Fruit fly (Drosophila melanogaster): ENCODE data around the gene CG31698.

The CG31698 gene

dm6 chr2L:3172745-3173271 lies 832 bp downstream of the CG31698 start:
- TF ChIP-seq CG32121 (GFP tag; IDR thresholded peaks at IDR 0.05) (peak; percentile 21; the same call in 1 of the 2 replicates), D1 (tag; optimal IDR thresholded peaks at IDR 0.05) (no peak), Pif1A (GFP tag; optimal IDR thresholded peaks at IDR 0.05) (peak; percentile 35), CG9948 (tag; optimal IDR thresholded peaks at IDR 0.05) (no peak), CG12605 (GFP tag; IDR thresholded peaks at IDR 0.05) (peak; percentile 49; the same call in 1 of the 2 replicates), EcR (GFP tag; optimal IDR thresholded peaks at IDR 0.05) (no peak), CG8159 (tag; optimal IDR thresholded peaks at IDR 0.05) (peak; percentile 31), Ets98B (GFP tag; IDR thresholded peaks at IDR 0.05) (peak; percentile 47; the same call in 1 of the 2 replicates), Pif1B (GFP tag; optimal IDR thresholded peaks at IDR 0.05) (peak; percentile 52), CG34367 (tag; optimal IDR thresholded peaks at IDR 0.05) (no peak), fd96Ca (GFP tag; IDR thresholded peaks at IDR 0.05) (peak; percentile 45; the same call in 1 of the 3 replicates), CG4496 (GFP tag; IDR thresholded peaks at IDR 0.05) (no peak; the same call in 2 of the 3 replicates), CG15710 (tag; optimal IDR thresholded peaks at IDR 0.05) (no peak), CG17806 (tag; optimal IDR thresholded peaks at IDR 0.05) (no peak), rn (GFP tag; IDR thresholded peaks at IDR 0.05) (no peak), CG13204 (GFP tag; optimal IDR thresholded peaks at IDR 0.05) (no peak), Snoo (tag; optimal IDR thresholded peaks at IDR 0.05) (no peak), CG14655 (GFP tag; optimal IDR thresholded peaks at IDR 0.05) (no peak), gl (tag; optimal IDR thresholded peaks at IDR 0.05) (peak; percentile 40), CG8301 (tag; optimal IDR thresholded peaks at IDR 0.05) (no peak), CG10348 (GFP tag; IDR thresholded peaks at IDR 0.05) (no peak)

- TF ChIP-seq Ets98B (GFP tag; IDR thresholded peaks at IDR 0.05) (no peak), CG32121 (GFP tag; IDR thresholded peaks at IDR 0.05) (no peak), CG17806 (tag; optimal IDR thresholded peaks at IDR 0.05) (no peak), CG34367 (tag; optimal IDR thresholded peaks at IDR 0.05) (no peak), fd96Ca (GFP tag; IDR thresholded peaks at IDR 0.05) (no peak), gl (tag; optimal IDR thresholded peaks at IDR 0.05) (no peak), CG4496 (GFP tag; IDR thresholded peaks at IDR 0.05) (no peak), CG12605 (GFP tag; IDR thresholded peaks at IDR 0.05) (no peak), CG15710 (tag; optimal IDR thresholded peaks at IDR 0.05) (no peak), Pif1A (GFP tag; optimal IDR thresholded peaks at IDR 0.05) (no peak), CG10348 (GFP tag; IDR thresholded peaks at IDR 0.05) (no peak), D1 (tag; optimal IDR thresholded peaks at IDR 0.05) (no peak), Pif1B (GFP tag; optimal IDR thresholded peaks at IDR 0.05) (no peak), Snoo (tag; optimal IDR thresholded peaks at IDR 0.05) (no peak), CG8159 (tag; optimal IDR thresholded peaks at IDR 0.05) (no peak), rn (GFP tag; IDR thresholded peaks at IDR 0.05) (no peak)
Observed at dm6 chr2L:3170949-3171579, 2.6 kb downstream of the CG31698 start, which contains the start of gene CG44002. Gene CG44002 (minus strand): TSS chr2L:3171092.

- TF ChIP-seq fd96Ca (GFP tag; IDR thresholded peaks at IDR 0.05) (no peak), CG14655 (GFP tag; optimal IDR thresholded peaks at IDR 0.05) (no peak), rn (GFP tag; IDR thresholded peaks at IDR 0.05) (no peak), CG34367 (tag; optimal IDR thresholded peaks at IDR 0.05) (no peak), gl (tag; optimal IDR thresholded peaks at IDR 0.05) (no peak), CG4496 (GFP tag; IDR thresholded peaks at IDR 0.05) (no peak), Pif1B (GFP tag; optimal IDR thresholded peaks at IDR 0.05) (no peak), CG8159 (tag; optimal IDR thresholded peaks at IDR 0.05) (no peak), CG17806 (tag; optimal IDR thresholded peaks at IDR 0.05) (no peak), Ets98B (GFP tag; IDR thresholded peaks at IDR 0.05) (no peak), D1 (tag; optimal IDR thresholded peaks at IDR 0.05) (no peak), CG12605 (GFP tag; IDR thresholded peaks at IDR 0.05) (no peak), CG10348 (GFP tag; IDR thresholded peaks at IDR 0.05) (no peak), CG9948 (tag; optimal IDR thresholded peaks at IDR 0.05) (no peak), Pif1A (GFP tag; optimal IDR thresholded peaks at IDR 0.05) (no peak), Snoo (tag; optimal IDR thresholded peaks at IDR 0.05) (no peak), EcR (GFP tag; optimal IDR thresholded peaks at IDR 0.05) (no peak), CG15710 (tag; optimal IDR thresholded peaks at IDR 0.05) (no peak), CG32121 (GFP tag; IDR thresholded peaks at IDR 0.05) (no peak), CG8301 (tag; optimal IDR thresholded peaks at IDR 0.05) (no peak)
Observed at dm6 chr2L:3166710-3167109, 6.9 kb downstream of the CG31698 start.

dm6 chr2L:3165022-3165647 lies 8.5 kb downstream of the CG31698 start:
- TF ChIP-seq Ets98B (GFP tag; IDR thresholded peaks at IDR 0.05), result no peak
- TF ChIP-seq D1 (tag; optimal IDR thresholded peaks at IDR 0.05), result no peak
- no peak for TF ChIP-seq rn (GFP tag; IDR thresholded peaks at IDR 0.05)
- no peak for TF ChIP-seq CG4496 (GFP tag; IDR thresholded peaks at IDR 0.05)
- no peak for TF ChIP-seq CG8159 (tag; optimal IDR thresholded peaks at IDR 0.05)
- TF ChIP-seq CG32121 (GFP tag; IDR thresholded peaks at IDR 0.05), result 0 out of 2 replicates have a peak, but pooled peaks have one; percentile 18
- peak; percentile 7 for TF ChIP-seq EcR (GFP tag; optimal IDR thresholded peaks at IDR 0.05)
- no peak for TF ChIP-seq CG12605 (GFP tag; IDR thresholded peaks at IDR 0.05)
- TF ChIP-seq CG8301 (tag; optimal IDR thresholded peaks at IDR 0.05), result no peak

- no peak for TF ChIP-seq CG4496 (GFP tag; IDR thresholded peaks at IDR 0.05)
- TF ChIP-seq CG8301 (tag; optimal IDR thresholded peaks at IDR 0.05), result no peak
- no peak for TF ChIP-seq CG32121 (GFP tag; IDR thresholded peaks at IDR 0.05)
- no peak for TF ChIP-seq Snoo (tag; optimal IDR thresholded peaks at IDR 0.05)
- TF ChIP-seq Pif1B (GFP tag; optimal IDR thresholded peaks at IDR 0.05), result no peak
- no peak for TF ChIP-seq CG12605 (GFP tag; IDR thresholded peaks at IDR 0.05)
Observed at dm6 chr2L:3164257-3165021, 9.2 kb downstream of the CG31698 start.

Measured in whole organism, pupa.